Worm (Caenorhabditis elegans): ENCODE data around the gene mec-1.

ce11 chrV:6979019-6979418 is 22.7 kb downstream of the mec-1 start, which contains the start of gene sre-12:
- TF ChIP-seq dao-5 (tag; optimal IDR thresholded peaks at IDR 0.05): no peak
- TF ChIP-seq him-1 (tag; optimal IDR thresholded peaks at IDR 0.05): no peak

All from whole organism, L4/young adult.